Fruit fly (Drosophila melanogaster) whole organism, embryonic: Measurements from ENCODE around the gene THADA.

Experiments used
- ATbp ChIP-seq: fragments of 200-800 bp; sonication (Bioruptor generic); optimal IDR thresholded peaks from 2 replicates; lab custom pipeline; 2017; ENCODE audit warnings: missing biosample characterization, mild to moderate bottlenecking, missing genetic modification characterization, missing genetic modification reagents
- Bteb2 ChIP-seq: fragments of 200-800 bp; sonication (Bioruptor generic); optimal IDR thresholded peaks from 2 replicates; lab custom pipeline; 2016; ENCODE audit warnings: missing biosample characterization, missing genetic modification characterization
- CG12769 ChIP-seq: fragments of 200-800 bp; sonication (Bioruptor generic); optimal IDR thresholded peaks from 2 replicates; lab custom pipeline; 2019; ENCODE audit warnings: missing biosample characterization, mild to moderate bottlenecking, missing genetic modification characterization, moderate library complexity
- CG14050 ChIP-seq: fragments of 200-800 bp; sonication (Bioruptor generic); IDR thresholded peaks from 3 replicates; pipeline ENCODE4 v1.3.6; 2022; ENCODE audit warnings: missing biosample characterization, missing genetic modification characterization
- CG17359 ChIP-seq: fragments of 200-800 bp; sonication (Bioruptor generic); optimal IDR thresholded peaks from 3 replicates; lab custom pipeline; 2018; ENCODE audit warnings: missing biosample characterization, mild to moderate bottlenecking, missing genetic modification characterization, moderate library complexity
- CG17829 ChIP-seq: fragments of 200-800 bp; optimal IDR thresholded peaks from 2 replicates; lab custom pipeline; 2019; ENCODE audit warnings: missing biosample characterization, mild to moderate bottlenecking, missing genetic modification characterization, moderate library complexity
- CG18599 ChIP-seq: fragments of 200-800 bp; sonication (Bioruptor generic); optimal IDR thresholded peaks from 3 replicates; lab custom pipeline; 2017; ENCODE audit warnings: missing biosample characterization, missing genetic modification characterization, mild to moderate bottlenecking, moderate library complexity, missing genetic modification reagents
- CG2678 ChIP-seq: fragments of 200-800 bp; sonication (Bioruptor generic); optimal IDR thresholded peaks from 3 replicates; lab custom pipeline; 2019; ENCODE audit warnings: missing biosample characterization, mild to moderate bottlenecking, missing genetic modification characterization, moderate library complexity
- CG30020 ChIP-seq: fragments of 200-800 bp; optimal IDR thresholded peaks from 2 replicates; lab custom pipeline; 2019; ENCODE audit warnings: missing biosample characterization, mild to moderate bottlenecking, missing genetic modification characterization, moderate library complexity
- CG32767 ChIP-seq: fragments of 200-800 bp; sonication (Bioruptor generic); IDR thresholded peaks from 2 replicates; pipeline ENCODE4 v1.3.6; 2022; ENCODE audit warnings: missing biosample characterization, missing genetic modification characterization
- CG7786 ChIP-seq: fragments of 200-800 bp; sonication (Bioruptor generic); optimal IDR thresholded peaks from 2 replicates; lab custom pipeline; 2016; ENCODE audit warnings: missing biosample characterization, missing genetic modification characterization
- CG8281 ChIP-seq: fragments of 200-800 bp; sonication (Bioruptor generic); optimal IDR thresholded peaks from 2 replicates; lab custom pipeline; 2018; ENCODE audit warnings: missing biosample characterization, mild to moderate bottlenecking, missing genetic modification characterization, moderate library complexity
- CG8388 ChIP-seq: fragments of 200-800 bp; sonication (Bioruptor generic); optimal IDR thresholded peaks from 2 replicates; lab custom pipeline; 2019; ENCODE audit warnings: missing biosample characterization, mild to moderate bottlenecking, missing genetic modification characterization, moderate library complexity
- CG8765 ChIP-seq: fragments of 200-800 bp; sonication (Bioruptor generic); IDR thresholded peaks from 2 replicates; pipeline ENCODE4 v1.3.6; 2022; ENCODE audit warnings: missing biosample characterization, missing genetic modification characterization
- CG9797 ChIP-seq: fragments of 200-800 bp; sonication (Bioruptor generic); optimal IDR thresholded peaks from 3 replicates; lab custom pipeline; 2018; ENCODE audit warnings: missing biosample characterization, mild to moderate bottlenecking, missing genetic modification characterization
- CTCF ChIP-seq: fragments of 200-800 bp; sonication (Bioruptor generic); optimal IDR thresholded peaks from 2 replicates; lab custom pipeline; 2017; ENCODE audit warnings: missing biosample characterization, mild to moderate bottlenecking, missing genetic modification characterization, moderate library complexity
- Dfd ChIP-seq, 2 experiments: fragments of >200 bp; optimal IDR thresholded peaks; 2 replicates each; lab custom pipeline; 2017; ENCODE audit warnings: missing biosample characterization in 2 of 2, missing genetic modification characterization in 2 of 2
- Doc3 ChIP-seq: fragments of 200-800 bp; sonication (Bioruptor generic); IDR thresholded peaks from 3 replicates; pipeline ENCODE4 v1.3.6; 2022; ENCODE audit warnings: missing biosample characterization, missing genetic modification characterization; ENCODE audit not compliant: partially characterized antibody
- Drgx ChIP-seq: fragments of 200-800 bp; sonication (Bioruptor generic); IDR thresholded peaks from 2 replicates; pipeline ENCODE4 v1.3.6; 2022; ENCODE audit warnings: missing biosample characterization, missing genetic modification characterization
- Eip74EF ChIP-seq, 2 experiments: fragments of 200-800 bp in 1 of 2; fragments of >200 bp in 1 of 2; sonication (Bioruptor generic) in 1 of 2; optimal IDR thresholded peaks; 2 replicates each; lab custom pipeline; 2017 to 2019; ENCODE audit warnings: missing biosample characterization in 2 of 2, missing genetic modification characterization in 2 of 2, mild to moderate bottlenecking in 1 of 2, moderate library complexity in 1 of 2
- Hey ChIP-seq: fragments of 200-800 bp; sonication (Bioruptor generic); optimal IDR thresholded peaks from 3 replicates; lab custom pipeline; 2018; ENCODE audit warnings: missing biosample characterization, mild to moderate bottlenecking, missing genetic modification characterization
- Hr3 ChIP-seq: fragments of 200-800 bp; sonication (Bioruptor generic); optimal IDR thresholded peaks from 3 replicates; lab custom pipeline; 2016; ENCODE audit warnings: missing biosample characterization, missing genetic modification characterization
- Nf-YC ChIP-seq: fragments of 200-800 bp; optimal IDR thresholded peaks from 3 replicates; lab custom pipeline; 2019; ENCODE audit warnings: missing biosample characterization, mild to moderate bottlenecking, missing genetic modification characterization, moderate library complexity
- PHDP ChIP-seq: fragments of 200-800 bp; sonication (Bioruptor generic); optimal IDR thresholded peaks from 3 replicates; lab custom pipeline; 2018; ENCODE audit warnings: missing biosample characterization, mild to moderate bottlenecking, missing genetic modification characterization, moderate library complexity
- Pdp1 ChIP-seq, 2 experiments: fragments of 200-800 bp; sonication (Bioruptor generic); optimal IDR thresholded peaks; 3 replicates each; lab custom pipeline; 2016; ENCODE audit warnings: missing biosample characterization in 2 of 2, missing genetic modification characterization in 2 of 2, mild to moderate bottlenecking in 1 of 2, moderate library complexity in 1 of 2
- Trl ChIP-seq, 3 experiments: fragments of >200 bp in 2 of 3; fragments of 200-800 bp in 1 of 3; sonication (Bioruptor generic) in 1 of 3; optimal IDR thresholded peaks; 2 replicates in 1 of 3; 3 replicates in 2 of 3; lab custom pipeline; 2016 to 2017; ENCODE audit warnings: missing biosample characterization in 1 of 3, missing genetic modification characterization in 1 of 3
- Usf ChIP-seq: fragments of 200-800 bp; sonication (Bioruptor generic); optimal IDR thresholded peaks from 2 replicates; lab custom pipeline; 2017; ENCODE audit warnings: missing genotype, missing biosample characterization, missing genetic modification characterization
- crol ChIP-seq: fragments of 200-800 bp; sonication (Bioruptor generic); IDR thresholded peaks from 2 replicates; pipeline ENCODE4 v1.3.6; 2022; ENCODE audit warnings: missing biosample characterization, missing genetic modification characterization
- fd102C ChIP-seq: fragments of 200-800 bp; sonication (Bioruptor generic); optimal IDR thresholded peaks from 2 replicates; lab custom pipeline; 2018; ENCODE audit warnings: missing biosample characterization, mild to moderate bottlenecking, missing genetic modification characterization, moderate library complexity
- gsb-n ChIP-seq: fragments of 200-800 bp; sonication (Bioruptor generic); optimal IDR thresholded peaks from 3 replicates; lab custom pipeline; 2018; ENCODE audit warnings: missing biosample characterization, mild to moderate bottlenecking, missing genetic modification characterization
- hb ChIP-seq: fragments of 200-800 bp; sonication (Bioruptor generic); IDR thresholded peaks from 3 replicates; pipeline ENCODE4 v1.3.6; 2022; ENCODE audit warnings: missing biosample characterization, missing genetic modification characterization; ENCODE audit not compliant: partially characterized antibody
- inv ChIP-seq: fragments of 200-800 bp; sonication (Bioruptor generic); IDR thresholded peaks from 2 replicates; pipeline ENCODE4 v1.3.6; 2022; ENCODE audit warnings: missing biosample characterization, missing genetic modification characterization; ENCODE audit not compliant: partially characterized antibody
- kni ChIP-seq: fragments of 200-800 bp; sonication (Bioruptor generic); optimal IDR thresholded peaks from 3 replicates; lab custom pipeline; 2017; ENCODE audit warnings: mild to moderate bottlenecking, missing biosample characterization, missing genetic modification reagents, missing genetic modification characterization
- mirr ChIP-seq: fragments of 200-800 bp; sonication (Bioruptor generic); optimal IDR thresholded peaks from 3 replicates; lab custom pipeline; 2018; ENCODE audit warnings: missing biosample characterization, mild to moderate bottlenecking, missing genetic modification characterization
- phol ChIP-seq: fragments of 200-800 bp; sonication (Bioruptor generic); optimal IDR thresholded peaks from 3 replicates; lab custom pipeline; 2018; ENCODE audit warnings: missing biosample characterization, mild to moderate bottlenecking, missing genetic modification characterization, moderate library complexity
- prd ChIP-seq, 3 experiments: fragments of >200 bp in 2 of 3; fragments of 200-800 bp in 1 of 3; sonication (Bioruptor generic) in 1 of 3; optimal IDR thresholded peaks in 2 of 3; IDR thresholded peaks in 1 of 3; 2 replicates in 2 of 3; 3 replicates in 1 of 3; pipeline versions ENCODE4 v1.3.6 to Lab custom; 2017 to 2022; ENCODE audit warnings: missing biosample characterization in 1 of 3, missing genetic modification characterization in 1 of 3
- pzg ChIP-seq: fragments of 200-800 bp; sonication (Bioruptor generic); optimal IDR thresholded peaks from 3 replicates; lab custom pipeline; 2018; ENCODE audit warnings: missing biosample characterization, mild to moderate bottlenecking, missing genetic modification characterization, moderate library complexity
- sc ChIP-seq, 3 experiments: fragments of >200 bp in 2 of 3; fragments of 200-800 bp in 1 of 3; sonication (Bioruptor generic) in 1 of 3; optimal IDR thresholded peaks; 2 replicates in 2 of 3; 3 replicates in 1 of 3; lab custom pipeline; 2017; ENCODE audit warnings: mild to moderate bottlenecking in 1 of 3, missing biosample characterization in 1 of 3, missing genetic modification characterization in 1 of 3, missing genetic modification reagents in 1 of 3
- scrt ChIP-seq: fragments of 200-800 bp; sonication (Bioruptor generic); optimal IDR thresholded peaks from 2 replicates; lab custom pipeline; 2018; ENCODE audit warnings: missing biosample characterization, mild to moderate bottlenecking, missing genetic modification characterization, moderate library complexity
- sens ChIP-seq: fragments of 200-800 bp; sonication (Bioruptor generic); peaks from one replicate; lab custom pipeline; 2016; ENCODE audit warnings: missing biosample characterization, missing genetic modification characterization

THADA gene

dm6 chrX:19876836-19877468, 11.6 kb upstream of the THADA start (continued):
- TF ChIP-seq Trl (optimal IDR thresholded peaks at IDR 0.05; lab: Kevin White, UChicago) (peak; percentile 38 to 53), Trl (GFP tag; optimal IDR thresholded peaks at IDR 0.05; lab: Kevin White, UChicago) (no peak), phol (peak; percentile 55), CG18599 (GFP tag; lab: Kevin White, UChicago) (no peak), Usf (GFP tag; lab: Kevin White, UChicago) (no peak), fd102C (GFP tag; lab: Kevin White, UChicago) (no peak), crol (GFP tag; lab: Robert Waterston, UW) (no peak), Drgx (GFP tag; lab: Robert Waterston, UW) (peak; percentile 80), CG17359 (tag; lab: Kevin White, UChicago) (peak; percentile 20), CG12769 (tag; lab: Kevin White, UChicago) (no peak), inv (GFP tag; lab: Robert Waterston, UW) (no peak), Bteb2 (GFP tag; lab: Kevin White, UChicago) (no peak), Dfd (GFP tag; optimal IDR thresholded peaks at IDR 0.05; lab: Kevin White, UChicago) (no peak), Nf-YC (tag; lab: Kevin White, UChicago) (no peak), CG8388 (peak; percentile 33), Eip74EF (GFP tag; optimal IDR thresholded peaks at IDR 0.05; lab: Kevin White, UChicago) (peak in 1 of 2 experiments; percentile 7), CG8765 (GFP tag; lab: Robert Waterston, UW) (no peak), CG9797 (GFP tag; lab: Kevin White, UChicago) (no peak), sens (GFP tag; lab: Kevin White, UChicago) (no peak), CTCF (GFP tag; lab: Kevin White, UChicago) (no peak), scrt (GFP tag; lab: Kevin White, UChicago) (no peak), ATbp (GFP tag; lab: Kevin White, UChicago) (peak; percentile 53), sc (optimal IDR thresholded peaks at IDR 0.05; lab: Kevin White, UChicago) (no peak), sc (GFP tag; optimal IDR thresholded peaks at IDR 0.05; lab: Kevin White, UChicago) (peak; percentile 20), hb (GFP tag; lab: Robert Waterston, UW) (no peak), PHDP (peak; percentile 26), Hey (tag; lab: Kevin White, UChicago) (no peak), CG2678 (peak; percentile 47), Hr3 (GFP tag; lab: Kevin White, UChicago) (peak; percentile 1), gsb-n (tag; lab: Kevin White, UChicago) (no peak), CG32767 (GFP tag; lab: Robert Waterston, UW) (peak; percentile 24; the same call in 1 of the 2 replicates)
- TF ChIP-seq, all 482 proteins: peak for 75

- TF ChIP-seq mirr (GFP tag; lab: Kevin White, UChicago), result no peak
- TF ChIP-seq Doc3 (GFP tag; lab: Robert Waterston, UW), result no peak
- TF ChIP-seq CG17829 (tag; lab: Kevin White, UChicago), result no peak
- no peak for TF ChIP-seq kni
- TF ChIP-seq CG18599 (GFP tag; lab: Kevin White, UChicago), result no peak
- no peak for TF ChIP-seq CG7786 (GFP tag; lab: Kevin White, UChicago)
- no peak for TF ChIP-seq prd (optimal IDR thresholded peaks at IDR 0.05; lab: Kevin White, UChicago)
- TF ChIP-seq prd (GFP tag; IDR thresholded peaks at IDR 0.05; lab: Robert Waterston, UW), result no peak
- TF ChIP-seq pzg (GFP tag; lab: Kevin White, UChicago), result no peak
- no peak for TF ChIP-seq CG30020 (tag; lab: Kevin White, UChicago)
- no peak for TF ChIP-seq CG14050 (GFP tag; lab: Robert Waterston, UW)
- peak; percentile 92 for TF ChIP-seq CG8281 (tag; lab: Kevin White, UChicago)
- TF ChIP-seq Pdp1 (GFP tag; optimal IDR thresholded peaks at IDR 0.05; lab: Kevin White, UChicago), result peak in 1 of 2 experiments; percentile 29
- TF ChIP-seq, all 482 proteins: peak for 2
Measured at dm6 chrX:19875629-19876028, 10.3 kb upstream of the THADA start.
